Worm (Caenorhabditis elegans) whole organism, midembryonic: ENCODE data around the gene Y39G8B.10.
"Not testable (repeated sequence)": the region's sequence is repeated elsewhere in the genome, so short reads cannot be mapped to it uniquely, and the experiment has no call there.

Experiments
- T22C8.4 ChIP-seq: fragments of 200-800 bp; sonication (Bioruptor generic); IDR thresholded peaks from 2 replicates; pipeline ENCODE4 v1.3.6; 2022; ENCODE audit warnings: missing genetic modification characterization, missing compliant biosample characterization
- cog-1 ChIP-seq: sonication (generic microtip); optimal IDR thresholded peaks from 2 replicates; lab custom pipeline; 2016; ENCODE audit warnings: missing genetic modification characterization, missing compliant biosample characterization
- flt-1 ChIP-seq: fragments of 200-800 bp; sonication (Bioruptor generic); IDR thresholded peaks from 2 replicates; pipeline ENCODE4 v1.3.6; 2022; ENCODE audit warnings: missing genetic modification characterization, missing compliant biosample characterization
- klf-2 ChIP-seq: fragments of 200-800 bp; sonication (Bioruptor generic); conservative IDR thresholded peaks from 2 replicates; pipeline ENCODE4 v1.3.6; 2022; ENCODE audit warnings: missing genetic modification reagents, missing genetic modification characterization, missing compliant biosample characterization
- med-1 ChIP-seq: sonication (generic microtip); optimal IDR thresholded peaks from 2 replicates; lab custom pipeline; 2017; ENCODE audit warnings: missing genetic modification characterization, mild to moderate bottlenecking, missing compliant biosample characterization, antibody characterized with exemption, missing genetic modification reagents; ENCODE audit not compliant: insufficient read depth
- ref-1 ChIP-seq: fragments of 200-800 bp; sonication (Bioruptor generic); conservative IDR thresholded peaks from 2 replicates; pipeline ENCODE4 v1.3.6; 2022; ENCODE audit warnings: missing genetic modification reagents, missing genetic modification characterization, missing compliant biosample characterization
- tab-1 ChIP-seq: fragments of 200-800 bp; sonication (Bioruptor generic); IDR thresholded peaks from 2 replicates; pipeline ENCODE4 v1.3.6; 2022; ENCODE audit warnings: missing genetic modification characterization, missing compliant biosample characterization
- ztf-23 ChIP-seq: fragments of 200-800 bp; sonication (Bioruptor generic); IDR thresholded peaks from 2 replicates; pipeline ENCODE4 v1.3.6; 2022; ENCODE audit warnings: missing genetic modification reagents, missing genetic modification characterization, missing compliant biosample characterization
- ztf-29 ChIP-seq: fragments of 200-800 bp; sonication (Bioruptor generic); IDR thresholded peaks from 2 replicates; pipeline ENCODE4 v1.3.6; 2022; ENCODE audit warnings: missing genetic modification reagents, missing genetic modification characterization, missing compliant biosample characterization

The Y39G8B.10 gene

ce11 chrII:14008359-14008758 lies 25.4 kb upstream of the Y39G8B.10 start, which contains the start of gene F01D5.7:
Gene F01D5.7, plus strand, starts transcription at chrII:14008659.
- TF ChIP-seq ref-1 (GFP tag; lab: Robert Waterston, UW) = no peak
- TF ChIP-seq tab-1 = no peak
- no peak for TF ChIP-seq ztf-29 (GFP tag; lab: Robert Waterston, UW)
- no peak for TF ChIP-seq flt-1 (GFP tag; lab: Robert Waterston, UW)
- TF ChIP-seq T22C8.4 (GFP tag; lab: Robert Waterston, UW) = no peak
- no peak for TF ChIP-seq klf-2
- no peak for TF ChIP-seq ztf-23 (GFP tag; lab: Robert Waterston, UW)
- TF ChIP-seq med-1 = no peak
- TF ChIP-seq cog-1 (tag; lab: Kevin White, UChicago) = no peak

ce11 chrII:14006210-14006609 lies 23.3 kb upstream of the Y39G8B.10 start, which contains the start of gene F01D5.6:
Gene F01D5.6, plus strand, starts transcription at chrII:14006510.
- TF ChIP-seq cog-1 (tag; lab: Kevin White, UChicago) (no peak), T22C8.4 (GFP tag; lab: Robert Waterston, UW) (no peak), ref-1 (GFP tag; lab: Robert Waterston, UW) (no peak)

ce11 chrII:14005183-14005582 lies 22.3 kb upstream of the Y39G8B.10 start:
- TF ChIP-seq klf-2 = no peak
- TF ChIP-seq ref-1 (GFP tag; lab: Robert Waterston, UW) = no peak
- TF ChIP-seq tab-1 = no peak
- TF ChIP-seq T22C8.4 (GFP tag; lab: Robert Waterston, UW) = no peak
- no peak for TF ChIP-seq ztf-29 (GFP tag; lab: Robert Waterston, UW)
- TF ChIP-seq flt-1 (GFP tag; lab: Robert Waterston, UW) = no peak
- no peak for TF ChIP-seq ztf-23 (GFP tag; lab: Robert Waterston, UW)
- no peak for TF ChIP-seq med-1
- TF ChIP-seq cog-1 (tag; lab: Kevin White, UChicago) = no peak

ce11 chrII:14004770-14005169 lies 21.9 kb upstream of the Y39G8B.10 start:
- no peak for TF ChIP-seq flt-1 (GFP tag; lab: Robert Waterston, UW)
- TF ChIP-seq ztf-29 (GFP tag; lab: Robert Waterston, UW) = no peak
- no peak for TF ChIP-seq tab-1
- TF ChIP-seq T22C8.4 (GFP tag; lab: Robert Waterston, UW) = no peak
- no peak for TF ChIP-seq klf-2
- TF ChIP-seq cog-1 (tag; lab: Kevin White, UChicago) = no peak
- no peak for TF ChIP-seq ref-1 (GFP tag; lab: Robert Waterston, UW)
- no peak for TF ChIP-seq med-1
- no peak for TF ChIP-seq ztf-23 (GFP tag; lab: Robert Waterston, UW)

ce11 chrII:14003821-14004430 lies 21.0 kb upstream of the Y39G8B.10 start:
- TF ChIP-seq cog-1 (tag; lab: Kevin White, UChicago) (no peak), ztf-29 (GFP tag; lab: Robert Waterston, UW) (no peak)

ce11 chrII:14002200-14002599 lies 19.3 kb upstream of the Y39G8B.10 start, which contains the start of gene F01D5.5:
Gene F01D5.5, minus strand, starts transcription at chrII:14002300.
- TF ChIP-seq ref-1 (GFP tag; lab: Robert Waterston, UW) = no peak
- no peak for TF ChIP-seq klf-2

ce11 chrII:14000044-14000443 lies 17.1 kb upstream of the Y39G8B.10 start, which contains the start of gene F01D5.3:
Gene F01D5.3, minus strand, starts transcription at chrII:14000144.
- not testable (repeated sequence) for TF ChIP-seq cog-1 (tag; lab: Kevin White, UChicago); ztf-23 (GFP tag; lab: Robert Waterston, UW); ztf-29 (GFP tag; lab: Robert Waterston, UW)

- no peak for TF ChIP-seq ztf-23 (GFP tag; lab: Robert Waterston, UW)
- TF ChIP-seq cog-1 (tag; lab: Kevin White, UChicago) = no peak
These were observed 16.0 kb upstream of the Y39G8B.10 start, which contains the start of gene F01D5.2 for ce11 chrII:13998964-13999363. Gene F01D5.2, minus strand, starts transcription at chrII:13999064.

- TF ChIP-seq flt-1 (GFP tag; lab: Robert Waterston, UW) (no peak), tab-1 (no peak), ztf-29 (GFP tag; lab: Robert Waterston, UW) (no peak), T22C8.4 (GFP tag; lab: Robert Waterston, UW) (no peak), cog-1 (tag; lab: Kevin White, UChicago) (no peak), ztf-23 (GFP tag; lab: Robert Waterston, UW) (no peak), med-1 (no peak), ref-1 (GFP tag; lab: Robert Waterston, UW) (no peak), klf-2 (no peak)
These were observed 15.1 kb upstream of the Y39G8B.10 start for ce11 chrII:13997989-13998388.

ce11 chrII:13997477-13997876 lies 14.6 kb upstream of the Y39G8B.10 start, which contains the start of gene F01D5.1:
Gene F01D5.1, minus strand, starts transcription at chrII:13997581.
- TF ChIP-seq ref-1 (GFP tag; lab: Robert Waterston, UW) = no peak
- TF ChIP-seq klf-2 = no peak
- no peak for TF ChIP-seq cog-1 (tag; lab: Kevin White, UChicago)

ce11 chrII:13994934-13995333 lies 12.0 kb upstream of the Y39G8B.10 start, which contains the start of gene Y39G8B.7:
Gene Y39G8B.7, minus strand, starts transcription at chrII:13995034.
- TF ChIP-seq ref-1 (GFP tag; lab: Robert Waterston, UW) (no peak), flt-1 (GFP tag; lab: Robert Waterston, UW) (no peak), cog-1 (tag; lab: Kevin White, UChicago) (no peak), klf-2 (no peak), med-1 (no peak), T22C8.4 (GFP tag; lab: Robert Waterston, UW) (no peak), ztf-29 (GFP tag; lab: Robert Waterston, UW) (no peak), ztf-23 (GFP tag; lab: Robert Waterston, UW) (no peak), tab-1 (no peak)
